Worm (Caenorhabditis elegans): ENCODE results near the gene K09E9.1.

Gene K09E9.1

DNA sequence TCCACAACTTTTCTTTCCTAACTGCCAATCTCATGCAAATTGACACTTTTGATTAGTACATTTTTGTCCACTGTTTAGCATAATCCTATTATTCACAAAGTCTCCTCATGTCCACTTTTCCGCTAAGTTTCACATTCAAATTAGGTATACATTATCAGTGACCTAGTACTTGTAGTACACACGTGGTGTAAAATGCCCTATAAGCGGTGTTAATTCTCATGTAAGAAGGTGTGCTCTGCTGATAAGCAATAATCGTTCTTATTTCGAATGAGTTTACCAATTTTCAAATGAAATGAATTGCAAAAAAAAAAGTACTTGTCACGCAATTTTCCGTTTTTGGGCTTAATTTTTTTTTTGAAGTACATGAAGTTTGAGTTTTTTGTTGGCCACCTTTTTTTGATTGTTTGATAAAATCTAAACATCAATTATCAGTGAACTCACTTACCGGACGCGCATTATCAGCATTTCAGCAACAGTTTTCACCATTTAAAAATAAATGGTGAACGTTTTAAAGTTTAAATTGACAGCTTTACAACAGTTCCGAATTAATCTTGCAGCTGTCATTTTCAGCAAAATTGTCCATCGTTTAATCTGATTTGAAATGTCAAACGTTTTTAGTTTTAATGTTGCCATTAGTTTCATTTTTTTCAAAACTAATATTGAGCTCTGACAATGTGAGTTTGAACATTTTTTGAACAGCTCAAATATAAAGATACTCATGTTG lies 21.5 kb upstream of the K09E9.1 start:
- TF ChIP-seq unc-62 (GFP tag; optimal IDR thresholded peaks at IDR 0.05) (no peak), lin-35 (GFP tag; optimal IDR thresholded peaks at IDR 0.05) (peak in 1 of 2 experiments; percentile 23), lir-3 (tag; optimal IDR thresholded peaks at IDR 0.05; ENCODE audit: poor library complexity) (no peak), efl-1 (optimal IDR thresholded peaks at IDR 0.05) (no peak), efl-1 (GFP tag; optimal IDR thresholded peaks at IDR 0.05 in 1 of 2) (peak in 1 of 2 experiments; percentile 67), elt-2 (tag; optimal IDR thresholded peaks at IDR 0.05) (peak; percentile 79)

- TF ChIP-seq ceh-8 (GFP tag; optimal IDR thresholded peaks at IDR 0.05), result no peak
- peak; percentile 5 for TF ChIP-seq snu-23 (GFP tag; optimal IDR thresholded peaks at IDR 0.05)
- peak; percentile 13 for TF ChIP-seq lin-13 (GFP tag; optimal IDR thresholded peaks at IDR 0.05)
- TF ChIP-seq nhr-20 (tag; optimal IDR thresholded peaks at IDR 0.05), result peak; percentile 58
- peak; percentile 45 for TF ChIP-seq lir-3 (tag; optimal IDR thresholded peaks at IDR 0.05; ENCODE audit: poor library complexity)
- no peak for TF ChIP-seq ztf-4 (tag; optimal IDR thresholded peaks at IDR 0.05)
- TF ChIP-seq lin-14 (GFP tag; optimal IDR thresholded peaks at IDR 0.05), result peak; percentile 60
- TF ChIP-seq lsy-2 (tag; optimal IDR thresholded peaks at IDR 0.05), result peak; percentile 45 to 48
- TF ChIP-seq unc-62 (GFP tag; optimal IDR thresholded peaks at IDR 0.05), result peak; percentile 43
- TF ChIP-seq nhr-19 (GFP tag; conservative IDR thresholded peaks at IDR 0.05), result peak; percentile 52
- peak; percentile 79 for TF ChIP-seq nhr-71 (tag; optimal IDR thresholded peaks at IDR 0.05)
- TF ChIP-seq lin-39 (tag; optimal IDR thresholded peaks at IDR 0.05), result peak; percentile 98
- TF ChIP-seq rnt-1 (tag; optimal IDR thresholded peaks at IDR 0.05), result peak; percentile 46
- no peak for TF ChIP-seq irx-1 (tag; optimal IDR thresholded peaks at IDR 0.05)
These were observed 20.4 kb upstream of the K09E9.1 start for ce11 chrX:15599925-15600324.

DNA sequence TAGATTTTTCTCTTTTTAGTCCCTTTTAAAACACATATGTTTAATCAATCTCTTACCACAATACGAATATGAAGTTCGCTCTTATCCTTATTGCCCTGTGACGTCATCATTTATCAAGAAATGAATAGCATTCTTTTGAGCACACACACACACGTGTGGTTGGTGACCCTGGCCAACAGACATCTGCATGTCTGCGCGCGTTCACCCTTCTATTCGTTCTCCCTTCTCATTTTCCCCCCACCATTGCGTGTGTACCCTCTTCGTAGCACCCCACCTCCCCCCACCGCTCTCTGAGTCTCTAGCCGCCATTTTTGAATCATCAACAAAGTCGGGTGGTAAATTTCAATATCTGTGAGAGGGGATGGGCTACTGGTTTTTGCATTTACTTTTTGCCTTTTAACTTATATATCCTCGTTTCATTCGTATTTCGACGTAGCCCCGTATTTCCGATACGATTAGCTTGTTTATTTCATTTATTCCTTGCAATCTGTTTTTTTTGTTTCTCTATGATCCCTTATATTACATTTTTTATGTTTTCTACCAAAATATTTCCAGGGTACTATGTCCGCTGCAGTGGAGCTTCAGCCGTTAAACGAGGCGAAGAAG lies 19.7 kb upstream of the K09E9.1 start, which contains the start of gene ent-2:
ent-2 (plus strand) TSS at position 556 of the 606 bp plus-strand sequence.
- TF ChIP-seq ceh-63 (GFP tag; optimal IDR thresholded peaks at IDR 0.05) (no peak), isw-1 (GFP tag; IDR thresholded peaks at IDR 0.05) (no peak), zag-1 (tag; optimal IDR thresholded peaks at IDR 0.05) (no peak), skn-1 (tag; optimal IDR thresholded peaks at IDR 0.05) (peak; percentile 0), mdl-1 (tag; optimal IDR thresholded peaks at IDR 0.05) (peak in 1 of 2 experiments; percentile 31), mep-1 (tag; optimal IDR thresholded peaks at IDR 0.05) (peak; percentile 13), lin-13 (GFP tag; optimal IDR thresholded peaks at IDR 0.05) (no peak), nhr-237 (tag; optimal IDR thresholded peaks at IDR 0.05) (no peak), fkh-10 (GFP tag; optimal IDR thresholded peaks at IDR 0.05) (no peak), C04F5.9 (tag; optimal IDR thresholded peaks at IDR 0.05) (no peak), fkh-8 (tag; optimal IDR thresholded peaks at IDR 0.05) (peak; percentile 86), lsy-2 (tag; optimal IDR thresholded peaks at IDR 0.05) (peak in 1 of 2 experiments; percentile 15), sox-4 (tag; optimal IDR thresholded peaks at IDR 0.05) (no peak), hlh-4 (tag; optimal IDR thresholded peaks at IDR 0.05) (no peak), ets-5 (GFP tag; IDR thresholded peaks at IDR 0.05) (no peak), ceh-88 (GFP tag; IDR thresholded peaks at IDR 0.05) (no peak), efl-1 (optimal IDR thresholded peaks at IDR 0.05) (peak in 1 of 2 experiments; percentile 9), efl-1 (GFP tag; optimal IDR thresholded peaks at IDR 0.05 in 1 of 2) (peak in 1 of 2 experiments; percentile 85), fos-1 (tag; optimal IDR thresholded peaks at IDR 0.05) (no peak), fkh-4 (tag; optimal IDR thresholded peaks at IDR 0.05; ENCODE audit: borderline replicate concordance) (no peak), ceh-82 (tag; optimal IDR thresholded peaks at IDR 0.05) (peak in 1 of 3 experiments; percentile 33), dsc-1 (tag; optimal IDR thresholded peaks at IDR 0.05) (peak; percentile 58), dpl-1 (GFP tag; optimal IDR thresholded peaks at IDR 0.05) (peak in 1 of 3 experiments; percentile 17), nhr-85 (tag) (peak; percentile 27), lin-14 (GFP tag; optimal IDR thresholded peaks at IDR 0.05) (peak; percentile 75)

Data from whole organism, L1 larva.